Fruit fly (Drosophila melanogaster) whole organism, embryonic: ENCODE results near the gene CG33111.

Experiments
- CG4424 ChIP-seq: fragments of 200-800 bp; sonication (Bioruptor generic); optimal IDR thresholded peaks from 3 replicates; lab custom pipeline; 2016; ENCODE audit warnings: missing biosample characterization, missing genetic modification characterization
- CG5953 ChIP-seq: fragments of 200-800 bp; sonication (Bioruptor generic); IDR thresholded peaks from 2 replicates; pipeline ENCODE4 v1.3.6; 2022; ENCODE audit warnings: missing biosample characterization, missing genetic modification characterization
- Dad ChIP-seq: fragments of 200-800 bp; sonication (Bioruptor generic); optimal IDR thresholded peaks from 3 replicates; lab custom pipeline; 2016; ENCODE audit warnings: missing biosample characterization, missing genetic modification characterization
- ash1 ChIP-seq: fragments of 200-800 bp; sonication (Bioruptor generic); optimal IDR thresholded peaks from 2 replicates; lab custom pipeline; 2018; ENCODE audit warnings: missing biosample characterization, mild to moderate bottlenecking, missing genetic modification characterization
- sisA ChIP-seq: fragments of 200-800 bp; sonication (Bioruptor generic); IDR thresholded peaks from 2 replicates; pipeline ENCODE4 v1.3.6; 2022; ENCODE audit warnings: missing biosample characterization, missing genetic modification characterization
- zen ChIP-seq: fragments of 200-800 bp; sonication (Bioruptor generic); optimal IDR thresholded peaks from 3 replicates; lab custom pipeline; 2018; ENCODE audit warnings: missing biosample characterization, mild to moderate bottlenecking, missing genetic modification characterization, moderate library complexity

dm6 chr3R:23752728-23753127 lies 66.3 kb downstream of the CG33111 start, which contains the start of the genes RanBP3 and Rpt5:
- no peak; the same call in 1 of the 2 replicates for TF ChIP-seq sisA (GFP tag; lab: Robert Waterston, UW)
- no peak for TF ChIP-seq zen (tag; lab: Kevin White, UChicago)
- TF ChIP-seq ash1 (GFP tag; lab: Kevin White, UChicago): no peak
- peak; percentile 45 for TF ChIP-seq Dad (GFP tag; lab: Kevin White, UChicago)
- TF ChIP-seq CG4424 (GFP tag; lab: Kevin White, UChicago): peak; percentile 31
- no peak for TF ChIP-seq CG5953
